Fruit fly (Drosophila melanogaster) whole organism, embryonic: Measurements from ENCODE around the gene NFAT.

Experiments used
- Ada2b ChIP-seq: fragments of 200-800 bp; sonication (Bioruptor generic); IDR thresholded peaks from 2 replicates; pipeline ENCODE4 v1.3.6; 2022; ENCODE audit warnings: missing biosample characterization, missing genetic modification characterization
- Adf1 ChIP-seq: fragments of 200-800 bp; sonication (Bioruptor generic); IDR thresholded peaks from 2 replicates; pipeline ENCODE4 v1.3.6; 2022; ENCODE audit warnings: missing biosample characterization, missing genetic modification characterization
- BEAF-32 ChIP-seq: fragments of 200-800 bp; sonication (Bioruptor generic); optimal IDR thresholded peaks from 3 replicates; lab custom pipeline; 2017; ENCODE audit warnings: missing biosample characterization, missing genetic modification characterization, mild to moderate bottlenecking, moderate library complexity, missing genetic modification reagents
- CG10147 ChIP-seq: fragments of 200-800 bp; sonication (Bioruptor generic); optimal IDR thresholded peaks from 2 replicates; lab custom pipeline; 2019; ENCODE audit warnings: missing biosample characterization, mild to moderate bottlenecking, missing genetic modification characterization, moderate library complexity
- CG10366 ChIP-seq: fragments of 200-800 bp; sonication (Bioruptor generic); IDR thresholded peaks from 2 replicates; pipeline ENCODE4 v1.3.6; 2022; ENCODE audit warnings: missing biosample characterization, missing genetic modification characterization
- CG11504 ChIP-seq: fragments of 200-800 bp; sonication (Bioruptor generic); optimal IDR thresholded peaks from 3 replicates; lab custom pipeline; 2019; ENCODE audit warnings: missing biosample characterization, mild to moderate bottlenecking, missing genetic modification characterization, moderate library complexity
- CG11560 ChIP-seq: fragments of 200-800 bp; sonication (Bioruptor generic); IDR thresholded peaks from 3 replicates; pipeline ENCODE4 v1.3.6; 2022; ENCODE audit warnings: missing biosample characterization, missing genetic modification characterization
- CG11723 ChIP-seq: fragments of 200-800 bp; sonication (Bioruptor generic); optimal IDR thresholded peaks from 2 replicates; lab custom pipeline; 2017; ENCODE audit warnings: missing biosample characterization, mild to moderate bottlenecking, missing genetic modification characterization
- CG12391 ChIP-seq: fragments of 200-800 bp; sonication (Bioruptor generic); optimal IDR thresholded peaks from 3 replicates; lab custom pipeline; 2018; ENCODE audit warnings: missing biosample characterization, mild to moderate bottlenecking, missing genetic modification characterization, moderate library complexity
- CG12769 ChIP-seq: fragments of 200-800 bp; sonication (Bioruptor generic); optimal IDR thresholded peaks from 2 replicates; lab custom pipeline; 2019; ENCODE audit warnings: missing biosample characterization, mild to moderate bottlenecking, missing genetic modification characterization, moderate library complexity
- CG13123 ChIP-seq: fragments of 200-800 bp; sonication (Bioruptor generic); optimal IDR thresholded peaks from 2 replicates; lab custom pipeline; 2016; ENCODE audit warnings: missing biosample characterization, missing genetic modification characterization
- CG17328 ChIP-seq: fragments of 200-800 bp; sonication (Bioruptor generic); IDR thresholded peaks from 2 replicates; pipeline ENCODE4 v1.3.6; 2022; ENCODE audit warnings: missing biosample characterization, missing genetic modification characterization
- CG18011 ChIP-seq: fragments of 200-800 bp; sonication (Bioruptor generic); optimal IDR thresholded peaks from 2 replicates; lab custom pipeline; 2017; ENCODE audit warnings: missing biosample characterization, missing genetic modification characterization, mild to moderate bottlenecking, moderate library complexity, missing genotype
- CG18764 ChIP-seq: fragments of 200-800 bp; sonication (Bioruptor generic); optimal IDR thresholded peaks from 3 replicates; lab custom pipeline; 2016; ENCODE audit warnings: missing biosample characterization, missing genetic modification characterization
- CG3281 ChIP-seq: fragments of 200-800 bp; sonication (Bioruptor generic); optimal IDR thresholded peaks from 3 replicates; lab custom pipeline; 2017; ENCODE audit warnings: missing biosample characterization, mild to moderate bottlenecking, missing genetic modification characterization
- CG34422 ChIP-seq: fragments of 200-800 bp; sonication (Bioruptor generic); IDR thresholded peaks from 3 replicates; pipeline ENCODE4 v1.3.6; 2022; ENCODE audit warnings: missing biosample characterization, missing genetic modification characterization
- CG3995 ChIP-seq: fragments of 200-800 bp; sonication (Bioruptor generic); optimal IDR thresholded peaks from 3 replicates; lab custom pipeline; 2016; ENCODE audit warnings: missing biosample characterization, missing genetic modification characterization
- CG4360 ChIP-seq: fragments of 200-800 bp; sonication (Bioruptor generic); IDR thresholded peaks from 2 replicates; pipeline ENCODE4 v1.3.6; 2022; ENCODE audit warnings: missing biosample characterization, missing genetic modification characterization
- CG4707 ChIP-seq: fragments of 200-800 bp; sonication (Bioruptor generic); optimal IDR thresholded peaks from 2 replicates; lab custom pipeline; 2018; ENCODE audit warnings: missing biosample characterization, mild to moderate bottlenecking, missing genetic modification characterization, moderate library complexity
- CG6813 ChIP-seq: fragments of 200-800 bp; sonication (Bioruptor generic); optimal IDR thresholded peaks from 2 replicates; lab custom pipeline; 2017; ENCODE audit warnings: missing biosample characterization, missing genetic modification characterization, mild to moderate bottlenecking, moderate library complexity, missing genetic modification reagents
- CG8765 ChIP-seq: fragments of 200-800 bp; sonication (Bioruptor generic); IDR thresholded peaks from 2 replicates; pipeline ENCODE4 v1.3.6; 2022; ENCODE audit warnings: missing biosample characterization, missing genetic modification characterization
- Camta ChIP-seq: fragments of 200-800 bp; sonication (Bioruptor generic); optimal IDR thresholded peaks from 2 replicates; lab custom pipeline; 2016; ENCODE audit warnings: missing biosample characterization, missing genetic modification characterization
- CkIIα-i1 ChIP-seq: fragments of 200-800 bp; sonication (Bioruptor generic); IDR thresholded peaks from 2 replicates; pipeline ENCODE4 v1.3.6; 2022; ENCODE audit warnings: missing biosample characterization, missing genetic modification characterization
- CrebB ChIP-seq: fragments of 200-800 bp; sonication (Bioruptor generic); optimal IDR thresholded peaks from 3 replicates; lab custom pipeline; 2018; ENCODE audit warnings: missing biosample characterization, mild to moderate bottlenecking, missing genetic modification characterization
- Dp ChIP-seq: fragments of 200-800 bp; sonication (Bioruptor generic); optimal IDR thresholded peaks from 2 replicates; lab custom pipeline; 2018; ENCODE audit warnings: missing biosample characterization, mild to moderate bottlenecking, missing genetic modification characterization, moderate library complexity
- Dref ChIP-seq: fragments of 200-800 bp; sonication (Bioruptor generic); IDR thresholded peaks from 2 replicates; pipeline ENCODE4 v1.3.6; 2022; ENCODE audit warnings: missing biosample characterization, missing genetic modification characterization
- E2f2 ChIP-seq: fragments of 200-800 bp; sonication (Bioruptor generic); IDR thresholded peaks from 2 replicates; pipeline ENCODE4 v1.3.6; 2022; ENCODE audit warnings: missing biosample characterization, missing genetic modification characterization
- Hey ChIP-seq: fragments of 200-800 bp; sonication (Bioruptor generic); optimal IDR thresholded peaks from 3 replicates; lab custom pipeline; 2018; ENCODE audit warnings: missing biosample characterization, mild to moderate bottlenecking, missing genetic modification characterization
- MESR4 ChIP-seq: fragments of 200-800 bp; sonication (Bioruptor generic); optimal IDR thresholded peaks from 2 replicates; lab custom pipeline; 2018; ENCODE audit warnings: missing biosample characterization, mild to moderate bottlenecking, missing genetic modification characterization, moderate library complexity
- Myb ChIP-seq: fragments of 200-800 bp; sonication (Bioruptor generic); optimal IDR thresholded peaks from 2 replicates; lab custom pipeline; 2016; ENCODE audit warnings: missing biosample characterization, missing genetic modification characterization
- Rx ChIP-seq: fragments of 200-800 bp; sonication (Bioruptor generic); IDR thresholded peaks from 2 replicates; pipeline ENCODE4 v1.3.6; 2022; ENCODE audit warnings: missing biosample characterization, missing genetic modification characterization
- Sry-β ChIP-seq: fragments of 200-800 bp; sonication (Bioruptor generic); optimal IDR thresholded peaks from 2 replicates; lab custom pipeline; 2018; ENCODE audit warnings: missing biosample characterization, mild to moderate bottlenecking, missing genetic modification characterization, moderate library complexity
- Ssrp ChIP-seq: fragments of 200-800 bp; sonication (Bioruptor generic); optimal IDR thresholded peaks from 2 replicates; lab custom pipeline; 2018; ENCODE audit warnings: missing biosample characterization, mild to moderate bottlenecking, missing genetic modification characterization, moderate library complexity
- br ChIP-seq: fragments of >200 bp; optimal IDR thresholded peaks from 2 replicates; lab custom pipeline; 2017
- caup ChIP-seq: fragments of 200-800 bp; sonication (Bioruptor generic); optimal IDR thresholded peaks from 3 replicates; lab custom pipeline; 2017; ENCODE audit warnings: missing biosample characterization, mild to moderate bottlenecking, missing genetic modification characterization, moderate library complexity; ENCODE audit not compliant: severe bottlenecking
- chinmo ChIP-seq: fragments of 200-800 bp; sonication (Bioruptor generic); IDR thresholded peaks from 4 replicates; pipeline ENCODE4 v1.3.6; 2022; ENCODE audit warnings: missing biosample characterization, missing genetic modification characterization; ENCODE audit not compliant: partially characterized antibody
- chm ChIP-seq: fragments of 200-800 bp; sonication (Bioruptor generic); IDR thresholded peaks from 2 replicates; pipeline ENCODE4 v1.3.6; 2022; ENCODE audit warnings: missing biosample characterization, missing genetic modification characterization
- ci ChIP-seq: fragments of 200-800 bp; sonication (Bioruptor generic); IDR thresholded peaks from 3 replicates; pipeline ENCODE4 v1.3.6; 2022; ENCODE audit warnings: missing biosample characterization, missing genetic modification characterization
- dimm ChIP-seq: fragments of 200-800 bp; sonication (Bioruptor generic); IDR thresholded peaks from 2 replicates; pipeline ENCODE4 v1.3.6; 2022; ENCODE audit warnings: missing biosample characterization, missing genetic modification characterization
- eve ChIP-seq, 2 experiments: fragments of >200 bp; optimal IDR thresholded peaks; 2 replicates each; lab custom pipeline; 2017; ENCODE audit warnings: missing biosample characterization in 2 of 2, missing genetic modification characterization in 2 of 2
- fu2 ChIP-seq: fragments of 200-800 bp; sonication (Bioruptor generic); optimal IDR thresholded peaks from 2 replicates; lab custom pipeline; 2016; ENCODE audit warnings: missing biosample characterization, missing genetic modification characterization
- gro ChIP-seq: fragments of 200-800 bp; sonication (Bioruptor generic); optimal IDR thresholded peaks from 2 replicates; lab custom pipeline; 2016; ENCODE audit warnings: missing biosample characterization, missing genetic modification characterization
- gsb-n ChIP-seq: fragments of 200-800 bp; sonication (Bioruptor generic); optimal IDR thresholded peaks from 3 replicates; lab custom pipeline; 2018; ENCODE audit warnings: missing biosample characterization, mild to moderate bottlenecking, missing genetic modification characterization
- kah ChIP-seq: fragments of 200-800 bp; sonication (Bioruptor generic); optimal IDR thresholded peaks from 2 replicates; lab custom pipeline; 2018; ENCODE audit warnings: missing biosample characterization, mild to moderate bottlenecking, missing genetic modification characterization
- nerfin-1 ChIP-seq: fragments of 200-800 bp; sonication (Bioruptor generic); optimal IDR thresholded peaks from 3 replicates; lab custom pipeline; 2019; ENCODE audit warnings: missing biosample characterization, mild to moderate bottlenecking, missing genetic modification characterization, moderate library complexity
- p53 ChIP-seq: fragments of 200-800 bp; sonication (Bioruptor generic); optimal IDR thresholded peaks from 2 replicates; lab custom pipeline; 2016; ENCODE audit warnings: missing biosample characterization, missing genetic modification characterization
- slp2 ChIP-seq: fragments of 200-800 bp; sonication (Bioruptor generic); optimal IDR thresholded peaks from 2 replicates; lab custom pipeline; 2016; ENCODE audit warnings: missing biosample characterization, missing genetic modification characterization
- sqz ChIP-seq: fragments of 200-800 bp; sonication (Bioruptor generic); optimal IDR thresholded peaks from 3 replicates; lab custom pipeline; 2018; ENCODE audit warnings: missing biosample characterization, mild to moderate bottlenecking, missing genetic modification characterization
- sr ChIP-seq: fragments of 200-800 bp; sonication (Bioruptor generic); IDR thresholded peaks from 3 replicates; pipeline ENCODE4 v1.3.6; 2022; ENCODE audit warnings: missing biosample characterization, missing genetic modification characterization
- tup ChIP-seq: fragments of 200-800 bp; sonication (Bioruptor generic); optimal IDR thresholded peaks from 2 replicates; lab custom pipeline; 2016; ENCODE audit warnings: missing biosample characterization, mild to moderate bottlenecking, missing genetic modification characterization, moderate library complexity

Gene NFAT

DNA sequence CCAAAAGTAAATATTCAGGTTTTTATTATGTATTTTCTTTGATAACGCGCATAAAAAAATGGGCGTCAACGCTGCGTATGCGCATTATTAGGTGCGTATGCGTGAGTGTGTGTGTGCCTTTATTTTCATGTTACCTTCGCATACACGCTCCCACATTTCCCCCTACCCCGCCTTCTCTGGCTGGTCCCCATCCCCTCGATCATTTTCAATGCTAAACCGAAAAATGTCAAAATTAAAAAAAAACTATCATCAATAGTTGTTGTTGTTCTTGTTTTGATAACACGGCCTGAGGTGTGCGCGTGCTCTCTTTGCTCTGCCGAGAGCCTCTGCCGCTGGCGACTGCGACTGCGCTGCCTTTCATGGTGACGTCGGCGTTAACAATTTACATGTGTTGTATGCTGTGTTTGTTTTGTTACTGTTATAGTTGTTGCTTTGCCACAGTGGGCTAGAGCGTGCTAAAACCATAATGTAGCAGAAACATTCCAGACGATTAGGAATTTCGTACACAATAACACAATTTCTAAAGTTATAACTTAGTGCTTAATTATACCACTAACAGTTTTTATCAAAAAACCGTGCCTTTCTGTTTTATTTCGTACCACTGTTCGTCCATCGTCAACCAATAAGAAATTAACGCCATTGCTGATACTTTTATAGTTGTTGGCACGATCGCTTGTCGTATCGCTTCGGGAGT, 15.6 kb downstream of the NFAT start (continued):
- TF ChIP-seq fu2 (peak; percentile 97), caup (GFP tag; lab: Kevin White, UChicago) (peak; percentile 98), tup (GFP tag; lab: Kevin White, UChicago) (peak; percentile 98), CG10366 (GFP tag; lab: Robert Waterston, UW) (peak; percentile 99), CG11723 (GFP tag; lab: Kevin White, UChicago) (peak; percentile 97), nerfin-1 (tag; lab: Kevin White, UChicago) (peak; percentile 96), CG10147 (GFP tag; lab: Kevin White, UChicago) (peak; percentile 96), CG3281 (GFP tag; lab: Kevin White, UChicago) (peak; percentile 98), BEAF-32 (peak; percentile 5), CG4360 (GFP tag; lab: Robert Waterston, UW) (peak; percentile 88), CG6813 (GFP tag; lab: Kevin White, UChicago) (peak; percentile 99), sr (GFP tag; lab: Robert Waterston, UW) (peak; percentile 95), CkIIα-i1 (GFP tag; lab: Robert Waterston, UW) (peak; percentile 96), CG12769 (tag; lab: Kevin White, UChicago) (peak; percentile 99), Myb (GFP tag; lab: Kevin White, UChicago) (peak; percentile 91), E2f2 (GFP tag; lab: Robert Waterston, UW) (peak; percentile 88), gro (peak; percentile 99), Hey (peak; percentile 89), Camta (GFP tag; lab: Kevin White, UChicago) (peak; percentile 99), ci (GFP tag; lab: Robert Waterston, UW) (peak; percentile 99), gsb-n (tag; lab: Kevin White, UChicago) (peak; percentile 98), CG18764 (GFP tag; lab: Kevin White, UChicago) (peak; percentile 98), dimm (GFP tag; lab: Robert Waterston, UW) (peak; percentile 97), p53 (GFP tag; lab: Kevin White, UChicago) (peak; percentile 96), Rx (GFP tag; lab: Robert Waterston, UW) (peak; percentile 99), Ada2b (GFP tag; lab: Robert Waterston, UW) (peak; percentile 99), sqz (GFP tag; lab: Kevin White, UChicago) (peak; percentile 94), MESR4 (peak; percentile 74), CG4707 (GFP tag; lab: Kevin White, UChicago) (peak; percentile 98), CG13123 (GFP tag; lab: Kevin White, UChicago) (peak; percentile 97), Ssrp (peak; percentile 98), CG18011 (GFP tag; lab: Kevin White, UChicago) (peak; percentile 91), chinmo (GFP tag; lab: Robert Waterston, UW) (peak; percentile 83; the same call in 1 of the 4 replicates), Dp (peak; percentile 33), CG8765 (peak; percentile 97), chm (GFP tag; lab: Robert Waterston, UW) (peak; percentile 99), CG11504 (tag; lab: Kevin White, UChicago) (peak; percentile 98), Sry-β (GFP tag; lab: Kevin White, UChicago) (peak; percentile 72), CG34422 (peak; percentile 99), Adf1 (GFP tag; lab: Robert Waterston, UW) (peak; percentile 96), Dref (GFP tag; lab: Robert Waterston, UW) (no peak), br (no peak), CG3995 (peak; percentile 80), CrebB (tag; lab: Kevin White, UChicago) (peak; percentile 99), eve (GFP tag; optimal IDR thresholded peaks at IDR 0.05; lab: Kevin White, UChicago) (peak in 1 of 2 experiments; percentile 100), CG11560 (tag; lab: Robert Waterston, UW) (peak; percentile 93), CG12391 (tag; lab: Kevin White, UChicago) (peak; percentile 99), slp2 (GFP tag; lab: Kevin White, UChicago) (peak; percentile 99), kah (GFP tag; lab: Kevin White, UChicago) (peak; percentile 97), CG17328 (GFP tag; lab: Robert Waterston, UW) (peak; percentile 99)
